Worm (Caenorhabditis elegans) whole organism, late embryonic: Measurements from ENCODE around the gene C24H10.3.

Source experiments
- C08G9.2 ChIP-seq: sonication (generic microtip); optimal IDR thresholded peaks from 2 replicates; lab custom pipeline; 2016; ENCODE audit warnings: mild to moderate bottlenecking, missing genetic modification characterization, moderate library complexity, missing compliant biosample characterization
- F13H6.1 ChIP-seq: sonication (generic microtip); optimal IDR thresholded peaks from 2 replicates; lab custom pipeline; 2016; ENCODE audit warnings: missing genetic modification characterization, missing compliant biosample characterization
- K09A11.1 ChIP-seq: sonication (generic microtip); optimal IDR thresholded peaks from 2 replicates; lab custom pipeline; 2017; ENCODE audit warnings: antibody characterized with exemption, mild to moderate bottlenecking, missing genetic modification characterization, missing compliant biosample characterization; ENCODE audit not compliant: insufficient read depth
- T23F11.4 ChIP-seq: fragments of 200-800 bp; sonication (Bioruptor generic); optimal IDR thresholded peaks from 2 replicates; lab custom pipeline; 2018; ENCODE audit warnings: mild to moderate bottlenecking, missing genetic modification characterization, missing compliant biosample characterization
- Y22D7AL.16 ChIP-seq: sonication (generic microtip); optimal IDR thresholded peaks from 2 replicates; lab custom pipeline; 2016; ENCODE audit warnings: missing genetic modification characterization, missing compliant biosample characterization
- ceh-18 ChIP-seq: sonication (generic microtip); optimal IDR thresholded peaks from 2 replicates; lab custom pipeline; 2016; ENCODE audit warnings: missing genetic modification characterization, missing compliant biosample characterization
- ceh-19 ChIP-seq: fragments of 200-800 bp; sonication (Bioruptor generic); optimal IDR thresholded peaks from 2 replicates; lab custom pipeline; 2018; ENCODE audit warnings: mild to moderate bottlenecking, missing genetic modification characterization, missing compliant biosample characterization
- ceh-24 ChIP-seq: sonication (generic microtip); optimal IDR thresholded peaks from 2 replicates; lab custom pipeline; 2016; ENCODE audit warnings: mild to moderate bottlenecking, missing genetic modification characterization, missing compliant biosample characterization
- ceh-30 ChIP-seq: fragments of 150-350 bp; optimal IDR thresholded peaks from 2 replicates; lab custom pipeline; 2014; ENCODE audit warnings: missing biosample characterization, missing genetic modification characterization
- ceh-31 ChIP-seq: sonication (generic microtip); optimal IDR thresholded peaks from 2 replicates; lab custom pipeline; 2016; ENCODE audit warnings: missing genetic modification characterization, missing compliant biosample characterization
- ceh-34 ChIP-seq: sonication (generic microtip); optimal IDR thresholded peaks from 2 replicates; lab custom pipeline; 2016; ENCODE audit warnings: mild to moderate bottlenecking, missing genetic modification characterization, missing compliant biosample characterization
- ceh-48 ChIP-seq: sonication (generic microtip); optimal IDR thresholded peaks from 2 replicates; lab custom pipeline; 2016; ENCODE audit warnings: missing genetic modification characterization, inconsistent platforms, missing compliant biosample characterization
- ceh-6 ChIP-seq: fragments of 200-800 bp; sonication (Bioruptor generic); optimal IDR thresholded peaks from 2 replicates; lab custom pipeline; 2018; ENCODE audit warnings: mild to moderate bottlenecking, missing genetic modification characterization, missing compliant biosample characterization
- ceh-9 ChIP-seq: sonication (generic microtip); optimal IDR thresholded peaks from 2 replicates; lab custom pipeline; 2016; ENCODE audit warnings: mild to moderate bottlenecking, missing genetic modification characterization, inconsistent platforms, missing compliant biosample characterization
- che-1 ChIP-seq: sonication (generic microtip); optimal IDR thresholded peaks from 2 replicates; lab custom pipeline; 2016; ENCODE audit warnings: mild to moderate bottlenecking, missing genetic modification characterization, missing compliant biosample characterization
- dmd-4 ChIP-seq: sonication (generic microtip); optimal IDR thresholded peaks from 2 replicates; lab custom pipeline; 2016; ENCODE audit warnings: borderline replicate concordance, missing genetic modification characterization, missing compliant biosample characterization
- dve-1 ChIP-seq: sonication (generic microtip); optimal IDR thresholded peaks from 2 replicates; lab custom pipeline; 2017; ENCODE audit warnings: antibody characterized with exemption, mild to moderate bottlenecking, missing genetic modification characterization, missing compliant biosample characterization
- elt-2 ChIP-seq: sonication (generic microtip); optimal IDR thresholded peaks from 2 replicates; lab custom pipeline; 2016; ENCODE audit warnings: missing genetic modification reagents, missing genetic modification characterization, missing compliant biosample characterization
- eyg-1 ChIP-seq: sonication (generic microtip); optimal IDR thresholded peaks from 2 replicates; lab custom pipeline; 2016; ENCODE audit warnings: missing genotype, missing genetic modification characterization, missing compliant biosample characterization
- fax-1 ChIP-seq: sonication (generic microtip); optimal IDR thresholded peaks from 2 replicates; lab custom pipeline; 2016; ENCODE audit warnings: missing genotype, missing genetic modification characterization, missing compliant biosample characterization
- fkh-6 ChIP-seq: sonication (generic microtip); optimal IDR thresholded peaks from 2 replicates; lab custom pipeline; 2016; ENCODE audit warnings: missing genetic modification characterization, missing compliant biosample characterization
- gmeb-2 ChIP-seq: sonication (generic microtip); optimal IDR thresholded peaks from 2 replicates; lab custom pipeline; 2016; ENCODE audit warnings: missing genetic modification characterization, inconsistent platforms, missing compliant biosample characterization
- hlh-13 ChIP-seq: fragments of 200-800 bp; sonication (Bioruptor generic); optimal IDR thresholded peaks from 2 replicates; lab custom pipeline; 2018; ENCODE audit warnings: mild to moderate bottlenecking, missing genetic modification characterization, missing compliant biosample characterization
- hlh-15 ChIP-seq: sonication (generic microtip); optimal IDR thresholded peaks from 2 replicates; lab custom pipeline; 2016; ENCODE audit warnings: missing genetic modification characterization, missing compliant biosample characterization
- hlh-30 ChIP-seq: sonication (generic microtip); optimal IDR thresholded peaks from 2 replicates; lab custom pipeline; 2017; ENCODE audit warnings: antibody characterized with exemption, missing genetic modification characterization, missing compliant biosample characterization; ENCODE audit not compliant: insufficient read depth
- hlh-8 ChIP-seq: sonication (generic microtip); optimal IDR thresholded peaks from 2 replicates; lab custom pipeline; 2016; ENCODE audit warnings: missing genotype, missing genetic modification characterization, missing compliant biosample characterization
- lin-11 ChIP-seq: fragments of 200-800 bp; sonication (Bioruptor generic); optimal IDR thresholded peaks from 2 replicates; lab custom pipeline; 2018; ENCODE audit warnings: mild to moderate bottlenecking, missing genetic modification characterization, missing compliant biosample characterization
- madf-2 ChIP-seq: sonication (generic microtip); optimal IDR thresholded peaks from 2 replicates; lab custom pipeline; 2017; ENCODE audit warnings: missing genetic modification characterization, missing compliant biosample characterization
- nfya-1 ChIP-seq: sonication (generic microtip); optimal IDR thresholded peaks from 2 replicates; lab custom pipeline; 2017; ENCODE audit warnings: missing genetic modification characterization, mild to moderate bottlenecking, missing compliant biosample characterization, antibody characterized with exemption, moderate library complexity
- nhr-11 ChIP-seq: fragments of 150-350 bp; optimal IDR thresholded peaks from 2 replicates; lab custom pipeline; 2014; ENCODE audit warnings: missing biosample characterization, missing genetic modification characterization
- nhr-232 ChIP-seq: sonication (generic microtip); optimal IDR thresholded peaks from 2 replicates; lab custom pipeline; 2016; ENCODE audit warnings: missing genetic modification characterization, missing compliant biosample characterization
- pat-9 ChIP-seq: fragments of 200-800 bp; sonication (Bioruptor generic); optimal IDR thresholded peaks from 2 replicates; lab custom pipeline; 2018; ENCODE audit warnings: mild to moderate bottlenecking, missing genetic modification characterization, moderate library complexity, missing compliant biosample characterization
- pax-1 ChIP-seq: fragments of 150-350 bp; optimal IDR thresholded peaks from 2 replicates; lab custom pipeline; 2014; ENCODE audit warnings: missing biosample characterization, missing genetic modification characterization
- pha-4 ChIP-seq: fragments of 150-350 bp; optimal IDR thresholded peaks from 2 replicates; lab custom pipeline; 2018; ENCODE audit warnings: missing biosample characterization, missing genetic modification reagents, missing genetic modification characterization
- ref-2 ChIP-seq: sonication (generic microtip); optimal IDR thresholded peaks from 2 replicates; lab custom pipeline; 2016; ENCODE audit warnings: missing genetic modification characterization, missing compliant biosample characterization
- rnt-1 ChIP-seq: sonication (generic microtip); optimal IDR thresholded peaks from 2 replicates; lab custom pipeline; 2016; ENCODE audit warnings: missing genetic modification characterization, missing compliant biosample characterization
- sdc-2 ChIP-seq: sonication (generic microtip); optimal IDR thresholded peaks from 2 replicates; lab custom pipeline; 2016; ENCODE audit warnings: missing genotype, missing genetic modification characterization, missing compliant biosample characterization
- syd-9 ChIP-seq: sonication (generic microtip); optimal IDR thresholded peaks from 2 replicates; lab custom pipeline; 2016; ENCODE audit warnings: mild to moderate bottlenecking, missing genetic modification characterization, moderate library complexity, missing compliant biosample characterization
- tbx-2 ChIP-seq: sonication (generic microtip); optimal IDR thresholded peaks from 2 replicates; lab custom pipeline; 2016; ENCODE audit warnings: missing genetic modification characterization, missing compliant biosample characterization
- ttx-3 ChIP-seq: sonication (generic microtip); optimal IDR thresholded peaks from 2 replicates; lab custom pipeline; 2016; ENCODE audit warnings: missing genetic modification reagents, missing genetic modification characterization, missing compliant biosample characterization
- unc-3 ChIP-seq, 2 experiments: fragments of 200-800 bp in 1 of 2; sonication (Bioruptor generic) in 1 of 2; sonication (generic microtip) in 1 of 2; conservative IDR thresholded peaks in 1 of 2; optimal IDR thresholded peaks in 1 of 2; 2 replicates each; pipeline versions ENCODE4 v1.3.6 to Lab custom; 2016 to 2022; ENCODE audit warnings: missing compliant biosample characterization in 2 of 2, missing genetic modification characterization in 2 of 2, missing genetic modification reagents in 1 of 2
- unc-42 ChIP-seq: sonication (generic microtip); optimal IDR thresholded peaks from 2 replicates; lab custom pipeline; 2016; ENCODE audit warnings: missing genotype, missing genetic modification characterization, missing compliant biosample characterization
- unc-86 ChIP-seq: sonication (generic microtip); optimal IDR thresholded peaks from 2 replicates; lab custom pipeline; 2016; ENCODE audit warnings: missing genetic modification characterization, missing compliant biosample characterization
- zip-5 ChIP-seq: sonication (generic microtip); optimal IDR thresholded peaks from 2 replicates; lab custom pipeline; 2016; ENCODE audit warnings: missing genetic modification characterization, missing compliant biosample characterization

The C24H10.3 gene

DNA sequence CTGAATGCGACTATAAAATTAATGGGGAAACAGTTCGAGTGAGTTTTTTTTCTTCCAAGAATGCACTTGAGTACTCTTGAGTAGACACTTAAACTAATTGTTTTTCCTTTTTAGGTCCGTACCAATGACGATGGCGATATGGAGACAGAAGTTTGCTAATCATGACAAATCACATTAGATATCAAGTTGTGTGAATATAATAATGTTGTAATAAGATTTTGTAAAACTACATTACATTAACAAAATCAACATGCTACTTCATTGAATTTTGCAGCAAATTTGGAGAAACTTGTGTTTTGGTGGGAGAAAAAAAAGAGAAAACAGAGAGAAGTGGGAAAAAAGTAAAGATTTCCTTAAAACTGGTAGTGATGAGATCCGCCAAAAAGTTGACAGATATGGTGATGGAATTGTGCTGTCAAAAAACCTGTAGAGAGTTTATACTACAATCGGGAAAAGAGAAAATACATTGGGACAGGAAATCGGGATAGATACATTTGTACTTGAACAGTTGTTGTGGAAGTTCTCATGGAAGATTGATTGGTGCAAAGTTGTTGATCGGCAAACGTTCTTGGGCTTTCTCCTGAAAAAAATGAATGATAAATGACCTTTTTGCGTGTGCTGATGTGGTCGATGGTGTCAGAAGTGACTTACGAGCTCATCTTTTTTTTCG is 32.8 kb upstream of the C24H10.3 start:
- TF ChIP-seq ceh-31 (tag; lab: Kevin White, UChicago) (no peak), syd-9 (tag; lab: Kevin White, UChicago) (no peak), nfya-1 (no peak), unc-42 (tag; lab: Kevin White, UChicago) (peak; percentile 36), unc-3 (GFP tag; conservative IDR thresholded peaks at IDR 0.05; lab: Robert Waterston, UW) (no peak), unc-3 (tag; optimal IDR thresholded peaks at IDR 0.05; lab: Kevin White, UChicago) (no peak), fax-1 (no peak), lin-11 (tag; lab: Kevin White, UChicago) (no peak), sdc-2 (tag; lab: Kevin White, UChicago) (no peak)

DNA sequence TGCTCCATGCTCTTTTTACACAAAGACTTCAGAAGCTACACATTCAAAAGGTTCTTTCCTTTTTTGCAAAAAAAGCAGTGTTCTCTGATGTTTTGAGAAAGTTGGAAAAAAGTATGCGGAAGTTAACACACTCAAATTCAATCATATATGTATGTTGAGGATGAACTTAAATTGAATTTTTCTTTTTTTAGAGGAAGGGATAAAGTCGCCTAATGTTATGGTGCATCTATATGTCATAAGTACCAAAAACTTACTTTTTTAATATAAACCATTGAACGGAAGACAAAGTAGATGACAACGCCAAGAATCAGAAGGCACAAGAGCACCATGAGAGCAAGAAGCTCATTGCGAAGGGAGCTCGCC is 32.3 kb upstream of the C24H10.3 start:
- no peak for TF ChIP-seq unc-86 (tag; lab: Kevin White, UChicago)
- no peak for TF ChIP-seq ceh-6
- TF ChIP-seq eyg-1: no peak
- TF ChIP-seq pha-4: no peak
- no peak for TF ChIP-seq che-1 (tag; lab: Kevin White, UChicago)
- TF ChIP-seq ceh-30 (tag; lab: Kevin White, UChicago): no peak
- no peak for TF ChIP-seq gmeb-2 (tag; lab: Kevin White, UChicago)
- no peak for TF ChIP-seq tbx-2 (tag; lab: Kevin White, UChicago)
- TF ChIP-seq hlh-30 (tag; lab: Kevin White, UChicago): no peak
- TF ChIP-seq Y22D7AL.16 (tag; lab: Kevin White, UChicago): no peak
- no peak for TF ChIP-seq pax-1
- no peak for TF ChIP-seq ceh-19
- TF ChIP-seq syd-9 (tag; lab: Kevin White, UChicago): no peak
- no peak for TF ChIP-seq madf-2
- TF ChIP-seq dmd-4: no peak
- TF ChIP-seq ceh-34 (tag; lab: Kevin White, UChicago): no peak

DNA sequence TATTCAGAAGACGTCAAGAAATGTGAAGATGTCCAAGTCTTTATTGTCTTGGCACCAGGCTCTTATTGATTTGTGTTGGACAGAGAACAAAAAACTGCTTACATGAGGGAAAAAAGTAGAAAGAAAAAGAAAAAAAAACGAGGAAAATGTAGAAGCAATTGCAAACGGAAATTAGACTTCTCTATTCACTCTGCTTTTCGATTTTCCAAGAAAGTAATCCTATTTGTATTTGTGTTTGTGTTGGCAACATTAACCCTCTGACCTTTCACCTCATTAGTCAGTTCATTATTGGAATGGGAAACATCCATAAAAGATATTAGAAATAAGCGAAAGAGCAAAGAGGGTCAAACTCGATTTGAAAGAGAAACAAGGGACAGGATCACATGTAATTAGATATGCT is 29.1 kb upstream of the C24H10.3 start:
- TF ChIP-seq elt-2 (tag; lab: Kevin White, UChicago) (no peak), unc-42 (tag; lab: Kevin White, UChicago) (peak; percentile 98)

DNA sequence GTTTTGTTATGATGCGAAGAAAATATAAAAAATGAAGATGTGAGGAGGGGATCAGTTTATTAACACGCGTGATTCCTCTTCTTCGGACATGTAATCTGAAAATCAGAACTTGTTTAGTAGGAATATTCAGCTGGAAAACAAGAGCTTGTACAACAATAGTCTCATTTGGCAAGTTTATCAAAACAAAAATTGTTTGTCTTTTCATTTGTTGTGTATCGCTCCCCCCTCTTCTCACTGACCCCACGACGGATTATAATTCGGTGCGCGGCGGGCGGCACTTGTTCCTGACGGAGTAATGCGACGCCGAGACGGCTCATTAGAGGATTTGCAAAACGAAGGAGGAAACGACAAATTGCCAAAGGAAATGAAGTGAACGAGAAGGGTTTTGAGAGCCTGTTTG is 27.0 kb upstream of the C24H10.3 start, which contains the start of gene ZC449.4:
TSS of gene ZC449.4 (minus strand) at position 101 of the 400 bp plus-strand sequence.
- TF ChIP-seq dve-1 (tag; lab: Kevin White, UChicago) (no peak), pax-1 (no peak), K09A11.1 (tag; lab: Kevin White, UChicago) (no peak), hlh-15 (tag; lab: Kevin White, UChicago) (no peak), T23F11.4 (no peak), zip-5 (tag; lab: Kevin White, UChicago) (no peak), nhr-232 (tag; lab: Kevin White, UChicago) (no peak), hlh-13 (no peak), ceh-48 (no peak), ceh-18 (tag; lab: Kevin White, UChicago) (no peak), fax-1 (no peak)

DNA sequence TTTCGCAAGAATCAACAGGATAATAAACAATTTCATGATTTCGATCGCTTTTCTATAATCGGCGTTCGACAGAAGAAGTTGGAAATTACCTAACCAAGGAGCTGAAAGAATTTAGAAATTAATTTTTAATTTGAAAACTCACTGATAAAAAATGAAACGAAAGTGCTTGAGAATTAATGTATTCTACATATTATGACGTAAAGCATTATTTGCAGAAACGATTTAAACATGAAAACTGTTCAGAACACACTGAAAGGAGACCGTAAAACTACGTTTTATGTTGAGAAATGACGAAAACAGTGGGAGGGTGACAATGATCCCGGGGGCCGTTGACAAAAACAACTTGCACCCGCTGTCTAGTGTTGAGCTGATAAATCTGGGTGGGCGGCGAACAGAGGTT is 23.2 kb upstream of the C24H10.3 start, which contains the start of gene ZC449.5:
TSS of gene ZC449.5 (minus strand) at position 101 of the 400 bp plus-strand sequence.
- no peak for TF ChIP-seq F13H6.1 (tag; lab: Kevin White, UChicago)
- TF ChIP-seq unc-3 (GFP tag; conservative IDR thresholded peaks at IDR 0.05; lab: Robert Waterston, UW): no peak
- TF ChIP-seq unc-3 (tag; optimal IDR thresholded peaks at IDR 0.05; lab: Kevin White, UChicago): no peak
- no peak for TF ChIP-seq pat-9
- TF ChIP-seq C08G9.2 (tag; lab: Kevin White, UChicago): no peak
- no peak for TF ChIP-seq hlh-8 (tag; lab: Kevin White, UChicago)
- TF ChIP-seq ceh-9 (tag; lab: Kevin White, UChicago): no peak
- no peak for TF ChIP-seq ceh-18 (tag; lab: Kevin White, UChicago)
- no peak for TF ChIP-seq ceh-24 (tag; lab: Kevin White, UChicago)
- TF ChIP-seq nhr-11: no peak
- no peak for TF ChIP-seq rnt-1 (tag; lab: Kevin White, UChicago)
- TF ChIP-seq tbx-2 (tag; lab: Kevin White, UChicago): no peak
- TF ChIP-seq sdc-2 (tag; lab: Kevin White, UChicago): no peak
- no peak for TF ChIP-seq ttx-3 (tag; lab: Kevin White, UChicago)
- no peak for TF ChIP-seq syd-9 (tag; lab: Kevin White, UChicago)
- no peak for TF ChIP-seq dmd-4
- no peak for TF ChIP-seq fkh-6 (tag; lab: Kevin White, UChicago)
- no peak for TF ChIP-seq nfya-1
- TF ChIP-seq ref-2 (tag; lab: Kevin White, UChicago): no peak
- TF ChIP-seq hlh-15 (tag; lab: Kevin White, UChicago): no peak
